Worm (Caenorhabditis elegans): Measurements from ENCODE around the gene R10E4.1.
A peak's percentile ranks its signal among the peaks of the same experiment; 100 is the strongest.

The R10E4.1 gene

ce11 chrIII:4294153-4294862, 24.8 kb downstream of the R10E4.1 start, which contains the start of the genes nth-1 and R10E4.7:
Gene nth-1, minus strand, starts transcription at chrIII:4294253.
Gene R10E4.7, plus strand, starts transcription at chrIII:4294812.
- TF ChIP-seq flt-1 (GFP tag; IDR thresholded peaks at IDR 0.05) (no peak), tab-1 (GFP tag; IDR thresholded peaks at IDR 0.05) (no peak), T22C8.4 (GFP tag; IDR thresholded peaks at IDR 0.05) (no peak), cog-1 (tag; optimal IDR thresholded peaks at IDR 0.05) (no peak), med-1 (GFP tag; optimal IDR thresholded peaks at IDR 0.05; ENCODE audit: insufficient read depth) (no peak)

- TF ChIP-seq ref-1 (GFP tag; conservative IDR thresholded peaks at IDR 0.05) (no peak), ztf-23 (GFP tag; IDR thresholded peaks at IDR 0.05) (no peak), ztf-29 (GFP tag; IDR thresholded peaks at IDR 0.05) (no peak), klf-2 (GFP tag; conservative IDR thresholded peaks at IDR 0.05) (no peak), T22C8.4 (GFP tag; IDR thresholded peaks at IDR 0.05) (no peak), flt-1 (GFP tag; IDR thresholded peaks at IDR 0.05) (no peak), med-1 (GFP tag; optimal IDR thresholded peaks at IDR 0.05; ENCODE audit: insufficient read depth) (no peak), tab-1 (GFP tag; IDR thresholded peaks at IDR 0.05) (no peak), cog-1 (tag; optimal IDR thresholded peaks at IDR 0.05) (no peak)
These were observed 31.5 kb downstream of the R10E4.1 start, which contains the start of gene R10E4.11 for ce11 chrIII:4300989-4301498. Gene R10E4.11, minus strand, starts transcription at chrIII:4301039.

ce11 chrIII:4302293-4302692, 32.8 kb downstream of the R10E4.1 start, which contains the start of gene R10E4.9:
Gene R10E4.9, minus strand, starts transcription at chrIII:4302393.
- no peak for TF ChIP-seq ref-1 (GFP tag; conservative IDR thresholded peaks at IDR 0.05)
- TF ChIP-seq ztf-23 (GFP tag; IDR thresholded peaks at IDR 0.05) = no peak
- TF ChIP-seq ztf-29 (GFP tag; IDR thresholded peaks at IDR 0.05) = no peak
- TF ChIP-seq tab-1 (GFP tag; IDR thresholded peaks at IDR 0.05) = no peak
- TF ChIP-seq flt-1 (GFP tag; IDR thresholded peaks at IDR 0.05) = no peak
- no peak for TF ChIP-seq klf-2 (GFP tag; conservative IDR thresholded peaks at IDR 0.05)

- no peak for TF ChIP-seq klf-2 (GFP tag; conservative IDR thresholded peaks at IDR 0.05)
- TF ChIP-seq tab-1 (GFP tag; IDR thresholded peaks at IDR 0.05) = no peak
- TF ChIP-seq ztf-29 (GFP tag; IDR thresholded peaks at IDR 0.05) = no peak
- TF ChIP-seq cog-1 (tag; optimal IDR thresholded peaks at IDR 0.05) = no peak
- TF ChIP-seq ref-1 (GFP tag; conservative IDR thresholded peaks at IDR 0.05) = no peak
These were observed 33.2 kb downstream of the R10E4.1 start for ce11 chrIII:4302780-4303179.

- TF ChIP-seq med-1 (GFP tag; optimal IDR thresholded peaks at IDR 0.05; ENCODE audit: insufficient read depth) (no peak), flt-1 (GFP tag; IDR thresholded peaks at IDR 0.05) (no peak), ref-1 (GFP tag; conservative IDR thresholded peaks at IDR 0.05) (no peak), cog-1 (tag; optimal IDR thresholded peaks at IDR 0.05) (no peak), ztf-29 (GFP tag; IDR thresholded peaks at IDR 0.05) (no peak), klf-2 (GFP tag; conservative IDR thresholded peaks at IDR 0.05) (no peak), T22C8.4 (GFP tag; IDR thresholded peaks at IDR 0.05) (no peak), ztf-23 (GFP tag; IDR thresholded peaks at IDR 0.05) (no peak)
These were observed 39.8 kb downstream of the R10E4.1 start for ce11 chrIII:4309303-4309702.

ce11 chrIII:4313061-4313962, 43.8 kb downstream of the R10E4.1 start, which contains the start of the genes evl-14 and dcn-1:
Gene evl-14, minus strand, starts transcription at chrIII:4313128.
Gene dcn-1, plus strand, starts transcription at chrIII:4313912.
- TF ChIP-seq flt-1 (GFP tag; IDR thresholded peaks at IDR 0.05) (peak; percentile 49; the same call in 1 of the 2 replicates), med-1 (GFP tag; optimal IDR thresholded peaks at IDR 0.05; ENCODE audit: insufficient read depth) (no peak), cog-1 (tag; optimal IDR thresholded peaks at IDR 0.05) (peak; percentile 41), ref-1 (GFP tag; conservative IDR thresholded peaks at IDR 0.05) (no peak)

ce11 chrIII:4314502-4314901, 45.0 kb downstream of the R10E4.1 start:
- TF ChIP-seq ztf-23 (GFP tag; IDR thresholded peaks at IDR 0.05) (no peak), ref-1 (GFP tag; conservative IDR thresholded peaks at IDR 0.05) (no peak), flt-1 (GFP tag; IDR thresholded peaks at IDR 0.05) (no peak), tab-1 (GFP tag; IDR thresholded peaks at IDR 0.05) (no peak), ztf-29 (GFP tag; IDR thresholded peaks at IDR 0.05) (no peak), med-1 (GFP tag; optimal IDR thresholded peaks at IDR 0.05; ENCODE audit: insufficient read depth) (no peak), T22C8.4 (GFP tag; IDR thresholded peaks at IDR 0.05) (no peak), cog-1 (tag; optimal IDR thresholded peaks at IDR 0.05) (no peak), klf-2 (GFP tag; conservative IDR thresholded peaks at IDR 0.05) (no peak)

ce11 chrIII:4317065-4317752, 47.7 kb downstream of the R10E4.1 start, which contains the start of gene tag-131:
Gene tag-131, plus strand, starts transcription at chrIII:4317702.
- TF ChIP-seq klf-2 (GFP tag; conservative IDR thresholded peaks at IDR 0.05) (no peak), med-1 (GFP tag; optimal IDR thresholded peaks at IDR 0.05; ENCODE audit: insufficient read depth) (no peak), ref-1 (GFP tag; conservative IDR thresholded peaks at IDR 0.05) (no peak), cog-1 (tag; optimal IDR thresholded peaks at IDR 0.05) (no peak)

ce11 chrIII:4320113-4320512, 50.6 kb downstream of the R10E4.1 start, which contains the start of gene H38K22.6:
Gene H38K22.6, plus strand, starts transcription at chrIII:4320413.
- TF ChIP-seq ztf-29 (GFP tag; IDR thresholded peaks at IDR 0.05) = no peak
- no peak for TF ChIP-seq ref-1 (GFP tag; conservative IDR thresholded peaks at IDR 0.05)
- TF ChIP-seq T22C8.4 (GFP tag; IDR thresholded peaks at IDR 0.05) = no peak
- no peak for TF ChIP-seq cog-1 (tag; optimal IDR thresholded peaks at IDR 0.05)
- no peak for TF ChIP-seq klf-2 (GFP tag; conservative IDR thresholded peaks at IDR 0.05)
- no peak for TF ChIP-seq flt-1 (GFP tag; IDR thresholded peaks at IDR 0.05)
- no peak for TF ChIP-seq ztf-23 (GFP tag; IDR thresholded peaks at IDR 0.05)
- TF ChIP-seq med-1 (GFP tag; optimal IDR thresholded peaks at IDR 0.05; ENCODE audit: insufficient read depth) = no peak
- TF ChIP-seq tab-1 (GFP tag; IDR thresholded peaks at IDR 0.05) = no peak

Measured in whole organism, midembryonic.